Fruit fly (Drosophila melanogaster) whole organism, embryonic: Measurements from ENCODE around the gene Pino.

Source experiments
- Atf3 ChIP-seq: fragments of 200-800 bp; sonication (Bioruptor generic); optimal IDR thresholded peaks from 3 replicates; lab custom pipeline; 2016; ENCODE audit warnings: missing biosample characterization, missing genetic modification characterization
- CG12744 ChIP-seq: fragments of 200-800 bp; sonication (Bioruptor generic); optimal IDR thresholded peaks from 2 replicates; lab custom pipeline; 2016; ENCODE audit warnings: missing biosample characterization, missing genetic modification characterization
- CG15479 ChIP-seq: fragments of 200-800 bp; sonication (Bioruptor generic); optimal IDR thresholded peaks from 3 replicates; lab custom pipeline; 2019; ENCODE audit warnings: missing biosample characterization, mild to moderate bottlenecking, missing genetic modification characterization, moderate library complexity
- CG15601 ChIP-seq: fragments of 200-800 bp; sonication (Bioruptor generic); optimal IDR thresholded peaks from 3 replicates; lab custom pipeline; 2019; ENCODE audit warnings: missing biosample characterization, mild to moderate bottlenecking, missing genetic modification characterization, moderate library complexity
- CG2678 ChIP-seq: fragments of 200-800 bp; sonication (Bioruptor generic); optimal IDR thresholded peaks from 3 replicates; lab custom pipeline; 2019; ENCODE audit warnings: missing biosample characterization, mild to moderate bottlenecking, missing genetic modification characterization, moderate library complexity
- CG4424 ChIP-seq: fragments of 200-800 bp; sonication (Bioruptor generic); optimal IDR thresholded peaks from 3 replicates; lab custom pipeline; 2016; ENCODE audit warnings: missing biosample characterization, missing genetic modification characterization
- CG9932 ChIP-seq: fragments of 200-800 bp; sonication (Bioruptor generic); IDR thresholded peaks from 2 replicates; pipeline ENCODE4 v1.3.6; 2022; ENCODE audit warnings: missing biosample characterization, missing genetic modification characterization
- Deaf1 ChIP-seq: fragments of 200-800 bp; optimal IDR thresholded peaks from 3 replicates; lab custom pipeline; 2019; ENCODE audit warnings: missing biosample characterization, mild to moderate bottlenecking, missing genetic modification characterization, moderate library complexity
- Gug ChIP-seq: fragments of 200-800 bp; sonication (Bioruptor generic); IDR thresholded peaks from 4 replicates; pipeline ENCODE4 v1.3.6; 2022; ENCODE audit warnings: missing biosample characterization, missing genetic modification characterization
- fru ChIP-seq: fragments of >200 bp; optimal IDR thresholded peaks from 2 replicates; lab custom pipeline; 2017
- lilli ChIP-seq: fragments of 200-800 bp; sonication (Bioruptor generic); optimal IDR thresholded peaks from 3 replicates; lab custom pipeline; 2016; ENCODE audit warnings: missing biosample characterization, missing genetic modification characterization
- slou ChIP-seq: fragments of 200-800 bp; sonication (Bioruptor generic); optimal IDR thresholded peaks from 3 replicates; lab custom pipeline; 2016; ENCODE audit warnings: missing biosample characterization, missing genetic modification characterization
- unc-4 ChIP-seq: fragments of 200-800 bp; sonication (Bioruptor generic); IDR thresholded peaks from 2 replicates; pipeline ENCODE4 v1.3.6; 2022; ENCODE audit warnings: missing biosample characterization, missing genetic modification characterization; ENCODE audit not compliant: partially characterized antibody

DNA sequence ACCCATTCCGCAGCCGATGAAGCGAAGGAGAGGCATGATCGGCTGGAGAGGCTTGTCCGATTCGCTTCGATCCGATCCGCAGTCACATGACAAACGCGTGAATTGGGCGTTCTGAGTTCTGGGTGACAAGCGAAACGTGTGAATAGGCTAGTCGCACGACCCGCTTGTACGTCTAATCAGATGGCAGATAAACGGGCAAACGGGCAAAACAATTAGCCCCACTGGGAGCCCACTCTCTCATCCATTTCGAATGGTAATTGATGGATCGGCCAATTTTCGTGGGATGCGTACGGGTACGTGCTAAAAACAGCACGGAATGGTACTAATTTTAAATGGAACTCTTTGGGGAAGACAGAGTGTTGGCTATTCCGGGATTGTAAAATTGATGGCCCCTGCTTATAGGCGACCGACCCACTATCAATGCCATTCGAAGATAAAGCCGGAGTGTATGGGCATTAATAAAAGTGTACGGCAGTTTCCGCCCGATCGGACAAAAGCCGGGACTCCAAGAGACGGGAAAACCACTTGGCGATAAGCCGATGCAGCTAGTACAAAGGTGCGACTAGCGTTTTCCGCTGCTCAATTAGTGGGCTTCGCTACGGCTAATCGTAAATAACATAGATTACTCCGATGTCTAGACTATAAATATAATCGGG, 1.2 kb downstream of the Pino start:
- TF ChIP-seq Deaf1 (no peak), CG2678 (tag; lab: Kevin White, UChicago) (no peak), Gug (GFP tag; lab: Robert Waterston, UW) (no peak), CG15601 (tag; lab: Kevin White, UChicago) (no peak), fru (lab: Kevin White, UChicago) (no peak), Atf3 (no peak), CG4424 (GFP tag; lab: Kevin White, UChicago) (no peak), CG9932 (no peak), CG12744 (GFP tag; lab: Kevin White, UChicago) (no peak), slou (GFP tag; lab: Kevin White, UChicago) (no peak), CG15479 (no peak), unc-4 (no peak), lilli (GFP tag; lab: Kevin White, UChicago) (no peak)
